Worm (Caenorhabditis elegans) whole organism, L4/young adult: ENCODE results near the gene F56A11.4.

Source experiments
- W03F9.2 ChIP-seq: fragments of 150-350 bp; optimal IDR thresholded peaks from 2 replicates; lab custom pipeline; 2014; ENCODE audit warnings: missing biosample characterization, missing genetic modification characterization
- him-1 ChIP-seq: sonication (generic microtip); optimal IDR thresholded peaks from 2 replicates; lab custom pipeline; 2016; ENCODE audit warnings: missing genotype, missing genetic modification reagents, missing genetic modification characterization, missing compliant biosample characterization

DNA sequence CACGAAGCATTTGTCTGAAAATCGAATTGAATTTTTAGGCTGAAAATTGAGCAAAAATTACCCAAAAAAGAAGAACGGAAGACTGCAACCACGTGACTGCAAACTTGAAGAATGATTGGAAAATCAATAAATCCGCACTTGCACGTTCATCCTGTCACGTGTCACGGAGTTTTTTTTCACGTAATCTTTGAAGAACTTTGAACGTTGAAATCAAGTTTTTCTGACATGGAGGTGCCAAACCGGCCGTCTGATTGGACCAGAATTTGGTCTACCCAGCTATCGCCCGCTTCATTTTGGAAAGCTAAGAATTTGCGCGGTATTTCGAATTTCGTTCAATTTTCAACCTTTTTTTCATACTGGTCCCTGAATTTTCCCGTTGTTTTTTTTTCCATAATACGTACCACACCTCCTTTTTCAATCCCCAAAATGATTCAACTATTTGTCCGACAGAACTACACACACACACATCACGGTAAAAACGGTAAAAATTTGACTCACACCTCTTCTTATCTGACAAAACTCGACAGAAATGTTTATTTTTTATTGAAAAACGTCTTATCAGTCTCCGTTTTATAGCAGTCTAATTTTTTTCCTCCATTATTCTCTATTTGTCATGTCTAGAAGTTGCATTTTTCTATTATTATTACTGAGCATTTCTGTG, 48.3 kb downstream of the F56A11.4 start, which contains the start of the genes C18H7.7 and C18H7.11:
- no peak for TF ChIP-seq him-1
- no peak for TF ChIP-seq W03F9.2 (tag; lab: Kevin White, UChicago)
